Fruit fly (Drosophila melanogaster): Measurements from ENCODE around the gene Wdr24.

DNA sequence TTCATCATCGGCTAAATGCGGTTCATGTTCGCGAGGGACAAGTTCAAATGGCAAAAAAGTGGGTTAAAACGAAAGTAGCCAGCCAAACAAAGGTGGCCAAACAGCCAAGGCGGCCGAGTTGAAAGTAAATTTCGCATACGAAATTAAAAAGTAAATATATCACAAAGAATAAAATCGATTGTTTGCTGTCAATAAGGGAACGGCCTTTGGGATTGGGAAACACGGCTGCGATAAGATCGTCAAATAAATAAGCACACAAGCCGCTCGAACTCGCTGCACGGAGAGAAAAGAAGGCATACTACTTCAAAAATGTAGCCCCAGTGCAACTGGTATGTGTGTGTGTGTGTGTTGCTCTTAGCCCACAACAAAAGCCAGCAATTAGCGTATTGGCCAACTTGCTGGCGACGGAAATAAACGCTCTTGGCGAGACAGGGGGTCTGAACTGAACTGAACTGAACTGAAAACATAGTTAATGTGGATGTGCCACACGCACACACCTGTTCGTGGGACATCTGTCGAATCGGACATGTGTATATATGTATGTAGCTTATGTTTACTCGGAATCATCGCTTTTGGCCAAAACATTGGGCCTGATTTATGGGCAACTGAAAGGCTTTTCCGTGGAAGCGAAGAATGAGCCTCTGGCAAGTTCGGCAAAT lies 43.1 kb upstream of the Wdr24 start:
- TF ChIP-seq ase (GFP tag; IDR thresholded peaks at IDR 0.05) (no peak), fu2 (GFP tag; optimal IDR thresholded peaks at IDR 0.05) (no peak), CG1603 (tag; optimal IDR thresholded peaks at IDR 0.05) (no peak)
